Fruit fly (Drosophila melanogaster): Measurements from ENCODE around the gene CG8997.

dm6 chr2L:13835959-13836358 is 9.2 kb downstream of the CG8997 start:
- TF ChIP-seq psq (optimal IDR thresholded peaks at IDR 0.05) (no peak), Dll (optimal IDR thresholded peaks at IDR 0.05) (no peak), EcR (GFP tag; optimal IDR thresholded peaks at IDR 0.05) (no peak), usp (GFP tag; optimal IDR thresholded peaks at IDR 0.05) (no peak)
